Worm (Caenorhabditis elegans) whole organism, late embryonic: ENCODE results near the gene pde-12.

Source experiments
- C08G9.2 ChIP-seq: sonication (generic microtip); optimal IDR thresholded peaks from 2 replicates; lab custom pipeline; 2016; ENCODE audit warnings: mild to moderate bottlenecking, missing genetic modification characterization, moderate library complexity, missing compliant biosample characterization
- Y22D7AL.16 ChIP-seq: sonication (generic microtip); optimal IDR thresholded peaks from 2 replicates; lab custom pipeline; 2016; ENCODE audit warnings: missing genetic modification characterization, missing compliant biosample characterization
- ama-1 ChIP-seq: fragments of 150-350 bp; optimal IDR thresholded peaks from 2 replicates; lab custom pipeline; 2014
- ceh-19 ChIP-seq: fragments of 200-800 bp; sonication (Bioruptor generic); optimal IDR thresholded peaks from 2 replicates; lab custom pipeline; 2018; ENCODE audit warnings: mild to moderate bottlenecking, missing genetic modification characterization, missing compliant biosample characterization
- ceh-22 ChIP-seq: sonication (generic microtip); optimal IDR thresholded peaks from 2 replicates; lab custom pipeline; 2017; ENCODE audit warnings: missing biosample characterization, missing genetic modification characterization
- dmd-4 ChIP-seq: sonication (generic microtip); optimal IDR thresholded peaks from 2 replicates; lab custom pipeline; 2016; ENCODE audit warnings: borderline replicate concordance, missing genetic modification characterization, missing compliant biosample characterization
- ets-4 ChIP-seq: sonication (generic microtip); optimal IDR thresholded peaks from 2 replicates; lab custom pipeline; 2016; ENCODE audit warnings: missing genetic modification characterization, missing compliant biosample characterization
- fax-1 ChIP-seq: sonication (generic microtip); optimal IDR thresholded peaks from 2 replicates; lab custom pipeline; 2016; ENCODE audit warnings: missing genotype, missing genetic modification characterization, missing compliant biosample characterization
- fkh-10 ChIP-seq: fragments of 150-350 bp; optimal IDR thresholded peaks from 2 replicates; lab custom pipeline; 2014; ENCODE audit warnings: missing biosample characterization, missing genetic modification reagents, missing genetic modification characterization
- hlh-15 ChIP-seq: sonication (generic microtip); optimal IDR thresholded peaks from 2 replicates; lab custom pipeline; 2016; ENCODE audit warnings: missing genetic modification characterization, missing compliant biosample characterization
- hlh-6 ChIP-seq: sonication (generic microtip); optimal IDR thresholded peaks from 2 replicates; lab custom pipeline; 2016; ENCODE audit warnings: missing genotype, missing genetic modification characterization, missing compliant biosample characterization
- pax-1 ChIP-seq: fragments of 150-350 bp; optimal IDR thresholded peaks from 2 replicates; lab custom pipeline; 2014; ENCODE audit warnings: missing biosample characterization, missing genetic modification characterization
- pha-2 ChIP-seq: sonication (generic microtip); optimal IDR thresholded peaks from 2 replicates; lab custom pipeline; 2017; ENCODE audit warnings: mild to moderate bottlenecking, missing genetic modification characterization, missing compliant biosample characterization
- ztf-16 ChIP-seq: sonication (generic microtip); optimal IDR thresholded peaks from 2 replicates; lab custom pipeline; 2017; ENCODE audit warnings: missing genetic modification characterization, missing compliant biosample characterization

Gene pde-12

ce11 chrIII:10791233-10791632 lies 53.6 kb downstream of the pde-12 start:
- no peak for TF ChIP-seq ceh-22
- TF ChIP-seq ets-4 (tag; lab: Kevin White, UChicago): no peak
- no peak for TF ChIP-seq ztf-16 (tag; lab: Kevin White, UChicago)
- no peak for TF ChIP-seq ceh-19
- no peak for TF ChIP-seq fax-1 (tag; lab: Kevin White, UChicago)
- TF ChIP-seq C08G9.2: no peak
- TF ChIP-seq fkh-10 (GFP tag; lab: Kevin White, UChicago): no peak
- no peak for TF ChIP-seq hlh-6 (tag; lab: Kevin White, UChicago)
- no peak for TF ChIP-seq pha-2 (tag; lab: Kevin White, UChicago)
- no peak for TF ChIP-seq ama-1 (lab: Kevin White, UChicago)
- TF ChIP-seq dmd-4 (tag; lab: Kevin White, UChicago): no peak
- TF ChIP-seq hlh-15 (tag; lab: Kevin White, UChicago): no peak
- no peak for TF ChIP-seq pax-1 (tag; lab: Kevin White, UChicago)
- TF ChIP-seq Y22D7AL.16: no peak
